Worm (Caenorhabditis elegans): ENCODE measurements around the gene nhr-27.

The nhr-27 gene

ce11 chrX:12829055-12829454 is 20.9 kb upstream of the nhr-27 start:
- TF ChIP-seq unc-62 (GFP tag; optimal IDR thresholded peaks at IDR 0.05 in 1 of 2) (peak in 1 of 2 experiments; percentile 97), unc-62 (tag; optimal IDR thresholded peaks at IDR 0.05) (no peak), rbr-2 (tag; optimal IDR thresholded peaks at IDR 0.05) (no peak)

ce11 chrX:12827741-12828408 is 19.8 kb upstream of the nhr-27 start:
- TF ChIP-seq aha-1 (tag) (peak; percentile 52), nhr-25 (tag; optimal IDR thresholded peaks at IDR 0.05; ENCODE audit: borderline replicate concordance, insufficient read depth) (no peak), unc-62 (GFP tag; optimal IDR thresholded peaks at IDR 0.05 in 1 of 2) (peak in 1 of 2 experiments; percentile 97), unc-62 (tag; optimal IDR thresholded peaks at IDR 0.05) (no peak), dmd-8 (GFP tag; IDR thresholded peaks at IDR 0.05) (no peak), fkh-10 (GFP tag; optimal IDR thresholded peaks at IDR 0.05) (no peak), hmg-1.1 (GFP tag; IDR thresholded peaks at IDR 0.05) (no peak), ztf-11 (tag; optimal IDR thresholded peaks at IDR 0.05) (no peak), R02D3.7 (tag; optimal IDR thresholded peaks at IDR 0.05) (no peak), tag-97 (GFP tag; IDR thresholded peaks at IDR 0.05) (no peak), nhr-237 (tag; optimal IDR thresholded peaks at IDR 0.05) (no peak), dve-1 (tag; optimal IDR thresholded peaks at IDR 0.05; ENCODE audit: insufficient read depth) (no peak), nhr-28 (tag; optimal IDR thresholded peaks at IDR 0.05) (no peak), snpc-4 (tag; optimal IDR thresholded peaks at IDR 0.05) (no peak), mes-2 (tag; optimal IDR thresholded peaks at IDR 0.05; ENCODE audit: poor library complexity, severe bottlenecking) (no peak), ceh-44 (GFP tag; IDR thresholded peaks at IDR 0.05) (no peak), madf-5 (GFP tag; IDR thresholded peaks at IDR 0.05) (no peak)

ce11 chrX:12826782-12827181 is 18.7 kb upstream of the nhr-27 start:
- TF ChIP-seq lin-1 (GFP tag; IDR thresholded peaks at IDR 0.05) (no peak), unc-62 (GFP tag; optimal IDR thresholded peaks at IDR 0.05 in 1 of 2) (peak in 1 of 2 experiments; percentile 97), unc-62 (tag; optimal IDR thresholded peaks at IDR 0.05) (no peak), nhr-42 (GFP tag; IDR thresholded peaks at IDR 0.05) (no peak)

ce11 chrX:12825174-12825573 is 17.1 kb upstream of the nhr-27 start:
- TF ChIP-seq daf-19 (GFP tag; conservative IDR thresholded peaks at IDR 0.05) (no peak), unc-62 (GFP tag; optimal IDR thresholded peaks at IDR 0.05 in 1 of 2) (peak in 1 of 2 experiments; percentile 39), unc-62 (tag; optimal IDR thresholded peaks at IDR 0.05) (no peak), nhr-28 (tag; optimal IDR thresholded peaks at IDR 0.05) (peak; percentile 6)

- TF ChIP-seq R02D3.7 (tag; optimal IDR thresholded peaks at IDR 0.05): no peak
- no peak for TF ChIP-seq F26F4.8 (GFP tag; conservative IDR thresholded peaks at IDR 0.05)
- TF ChIP-seq zfp-3 (GFP tag; conservative IDR thresholded peaks at IDR 0.05): no peak
- TF ChIP-seq ztf-7 (tag; optimal IDR thresholded peaks at IDR 0.05): no peak
- TF ChIP-seq lsy-2 (tag; optimal IDR thresholded peaks at IDR 0.05): no peak
- no peak for TF ChIP-seq lin-29 (GFP tag; IDR thresholded peaks at IDR 0.05)
- peak; percentile 62 for TF ChIP-seq nhr-28 (tag; optimal IDR thresholded peaks at IDR 0.05)
- TF ChIP-seq pha-4 (GFP tag; IDR thresholded peaks at IDR 0.05): no peak
- TF ChIP-seq pha-4 (tag; optimal IDR thresholded peaks at IDR 0.05): no peak
- TF ChIP-seq pqm-1 (tag; optimal IDR thresholded peaks at IDR 0.05): peak; percentile 32
- no peak for TF ChIP-seq aha-1 (tag)
- TF ChIP-seq sdz-12 (GFP tag; optimal IDR thresholded peaks at IDR 0.05): no peak
- no peak for TF ChIP-seq set-16 (GFP tag; IDR thresholded peaks at IDR 0.05)
- TF ChIP-seq daf-16 (GFP tag; optimal IDR thresholded peaks at IDR 0.05): no peak
- TF ChIP-seq daf-16 (tag; optimal IDR thresholded peaks at IDR 0.05): peak; percentile 75
- TF ChIP-seq jun-1 (tag; optimal IDR thresholded peaks at IDR 0.05): no peak
- no peak for TF ChIP-seq lin-13 (GFP tag; optimal IDR thresholded peaks at IDR 0.05)
- TF ChIP-seq snpc-4 (tag; optimal IDR thresholded peaks at IDR 0.05): no peak
- no peak for TF ChIP-seq egl-27 (tag; optimal IDR thresholded peaks at IDR 0.05)
- TF ChIP-seq lim-7 (GFP tag; IDR thresholded peaks at IDR 0.05): no peak
Measured at ce11 chrX:12819512-12819911, 11.4 kb upstream of the nhr-27 start.
